Worm (Caenorhabditis elegans): ENCODE results near the gene asm-2.

DNA sequence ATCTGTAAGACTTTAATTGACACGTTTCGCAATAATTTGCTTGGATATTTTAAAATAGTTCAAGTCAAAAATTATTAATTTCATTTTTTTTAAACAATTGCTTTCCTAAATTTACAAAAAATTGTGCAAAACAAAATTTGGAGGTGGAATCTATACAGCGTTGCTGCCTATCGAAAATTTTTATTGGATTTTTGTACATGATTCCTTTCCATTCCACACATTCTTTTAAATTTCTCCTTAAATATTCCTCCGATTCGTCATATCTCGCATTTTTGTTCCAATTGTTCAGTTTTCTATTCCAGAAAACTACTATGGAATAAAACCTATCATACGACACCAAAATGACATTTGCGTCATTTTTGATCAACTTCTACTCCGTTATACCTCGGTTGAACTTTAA lies 44.4 kb upstream of the asm-2 start, which contains the start of gene ttyh-1:
- no peak for TF ChIP-seq flt-1 (GFP tag; IDR thresholded peaks at IDR 0.05)
- TF ChIP-seq ztf-23 (GFP tag; IDR thresholded peaks at IDR 0.05), result no peak

Measured in whole organism, midembryonic.